Fruit fly (Drosophila melanogaster): ENCODE data around the gene CG42747.

Gene CG42747

dm6 chr3L:6352232-6352631 is 48.2 kb upstream of the CG42747 start, which contains the start of gene CG13300 (continued):
- TF ChIP-seq zf30C (GFP tag; optimal IDR thresholded peaks at IDR 0.05): peak; percentile 4
- no peak for TF ChIP-seq CG4328 (GFP tag; optimal IDR thresholded peaks at IDR 0.05)
- TF ChIP-seq Eip74EF (GFP tag; optimal IDR thresholded peaks at IDR 0.05): no peak
- peak; percentile 43 for TF ChIP-seq Deaf1 (tag; optimal IDR thresholded peaks at IDR 0.05)
- no peak for TF ChIP-seq CG31365 (tag; optimal IDR thresholded peaks at IDR 0.05)
- TF ChIP-seq bsh (GFP tag; optimal IDR thresholded peaks at IDR 0.05): no peak

dm6 chr3L:6355032-6355431 is 45.4 kb upstream of the CG42747 start:
- TF ChIP-seq lmd (GFP tag; IDR thresholded peaks at IDR 0.05): no peak
- no peak for TF ChIP-seq Sox100B (GFP tag; optimal IDR thresholded peaks at IDR 0.05)
- peak in 1 of 2 experiments; percentile 67 for TF ChIP-seq bsh (GFP tag; optimal IDR thresholded peaks at IDR 0.05)

- TF ChIP-seq yki (optimal IDR thresholded peaks at IDR 0.05) (no peak), chif (GFP tag; optimal IDR thresholded peaks at IDR 0.05) (no peak), CG3995 (GFP tag; optimal IDR thresholded peaks at IDR 0.05) (no peak)
These were observed 43.2 kb upstream of the CG42747 start for dm6 chr3L:6357152-6357551.

dm6 chr3L:6358501-6358900 is 41.9 kb upstream of the CG42747 start:
- TF ChIP-seq gem (tag; optimal IDR thresholded peaks at IDR 0.05): peak; percentile 21
- no peak for TF ChIP-seq Mad (GFP tag; optimal IDR thresholded peaks at IDR 0.05)
- peak; percentile 33 for TF ChIP-seq sens (GFP tag)
- TF ChIP-seq row (GFP tag; IDR thresholded peaks at IDR 0.05): peak; percentile 15; the same call in 1 of the 3 replicates
- peak; percentile 12 for TF ChIP-seq CG17829 (tag; optimal IDR thresholded peaks at IDR 0.05)
- TF ChIP-seq fd64A (GFP tag; optimal IDR thresholded peaks at IDR 0.05): no peak
- 0 out of 3 replicates have a peak, but pooled peaks have one; percentile 19 for TF ChIP-seq zfh1 (GFP tag; IDR thresholded peaks at IDR 0.05)
- TF ChIP-seq Blimp-1 (GFP tag; optimal IDR thresholded peaks at IDR 0.05): peak; percentile 12
- peak; percentile 75 for TF ChIP-seq nom (GFP tag; optimal IDR thresholded peaks at IDR 0.05)
- peak; percentile 73 for TF ChIP-seq Drgx (GFP tag; IDR thresholded peaks at IDR 0.05)
- TF ChIP-seq CG1603 (tag; optimal IDR thresholded peaks at IDR 0.05): peak; percentile 40
- peak; percentile 14 for TF ChIP-seq CG2712 (tag; optimal IDR thresholded peaks at IDR 0.05)
- TF ChIP-seq CG10979 (tag; optimal IDR thresholded peaks at IDR 0.05): peak; percentile 15
- TF ChIP-seq lola (GFP tag; optimal IDR thresholded peaks at IDR 0.05): peak in 1 of 3 experiments; percentile 16
- TF ChIP-seq CG30403 (GFP tag; optimal IDR thresholded peaks at IDR 0.05): no peak
- no peak for TF ChIP-seq MESR4 (GFP tag; optimal IDR thresholded peaks at IDR 0.05)
- peak; percentile 26; the same call in 1 of the 2 replicates for TF ChIP-seq CG4404 (GFP tag; IDR thresholded peaks at IDR 0.05)
- no peak for TF ChIP-seq ssp (GFP tag; IDR thresholded peaks at IDR 0.05)
- peak; percentile 43 for TF ChIP-seq dmrt11E (tag; optimal IDR thresholded peaks at IDR 0.05)
- peak; percentile 28 for TF ChIP-seq lbe (GFP tag; optimal IDR thresholded peaks at IDR 0.05)
- no peak for TF ChIP-seq da (GFP tag; optimal IDR thresholded peaks at IDR 0.05)
- 0 out of 2 replicates have a peak, but pooled peaks have one; percentile 21 for TF ChIP-seq vvl (GFP tag; IDR thresholded peaks at IDR 0.05)
- TF ChIP-seq Xrp1 (GFP tag; IDR thresholded peaks at IDR 0.05): peak; percentile 39; the same call in 1 of the 2 replicates
- TF ChIP-seq CG18262 (tag; optimal IDR thresholded peaks at IDR 0.05): peak; percentile 6
- TF ChIP-seq CG10543 (GFP tag; optimal IDR thresholded peaks at IDR 0.05): no peak
- peak; percentile 12 to 29 for TF ChIP-seq bsh (GFP tag; optimal IDR thresholded peaks at IDR 0.05)
- no peak for TF ChIP-seq prd (optimal IDR thresholded peaks at IDR 0.05)
- TF ChIP-seq prd (GFP tag; IDR thresholded peaks at IDR 0.05): 0 out of 3 replicates have a peak, but pooled peaks have one; percentile 4
